Worm (Caenorhabditis elegans) whole organism, mixed stage, embryonic: ENCODE results near the gene F56D3.1.

Source experiments
- M03D4.4 ChIP-seq: sonication (generic microtip); optimal IDR thresholded peaks from 2 replicates; lab custom pipeline; 2017; ENCODE audit warnings: mild to moderate bottlenecking, missing genetic modification characterization, missing compliant biosample characterization
- bed-3 ChIP-seq: fragments of 200-800 bp; sonication (Bioruptor generic); optimal IDR thresholded peaks from 3 replicates; lab custom pipeline; 2018; ENCODE audit warnings: mild to moderate bottlenecking, missing genetic modification characterization, moderate library complexity, missing compliant biosample characterization
- blmp-1 ChIP-seq: fragments of 150-350 bp; optimal IDR thresholded peaks from 2 replicates; lab custom pipeline; 2014; ENCODE audit warnings: missing biosample characterization, missing genetic modification characterization
- ceh-39 ChIP-seq: fragments of 150-350 bp; optimal IDR thresholded peaks from 2 replicates; lab custom pipeline; 2014; ENCODE audit warnings: missing biosample characterization, missing genetic modification characterization
- ceh-43 ChIP-seq: fragments of 200-800 bp; sonication (Bioruptor generic); optimal IDR thresholded peaks from 2 replicates; lab custom pipeline; 2018; ENCODE audit warnings: mild to moderate bottlenecking, missing genetic modification characterization, moderate library complexity, missing compliant biosample characterization
- ces-1 ChIP-seq: fragments of 150-350 bp; optimal IDR thresholded peaks from 2 replicates; lab custom pipeline; 2014; ENCODE audit warnings: missing biosample characterization, missing genetic modification reagents, missing genetic modification characterization
- cnd-1 ChIP-seq: fragments of 200-800 bp; sonication (Bioruptor generic); optimal IDR thresholded peaks from 2 replicates; lab custom pipeline; 2018; ENCODE audit warnings: mild to moderate bottlenecking, missing genetic modification characterization, missing compliant biosample characterization
- drap-1 ChIP-seq: fragments of 200-800 bp; sonication (Bioruptor generic); optimal IDR thresholded peaks from 3 replicates; lab custom pipeline; 2018; ENCODE audit warnings: mild to moderate bottlenecking, missing genetic modification characterization, missing compliant biosample characterization
- elt-1 ChIP-seq: sonication (generic microtip); optimal IDR thresholded peaks from 2 replicates; lab custom pipeline; 2017; ENCODE audit warnings: missing genetic modification characterization, mild to moderate bottlenecking, missing compliant biosample characterization, antibody characterized with exemption, moderate library complexity, borderline replicate concordance; ENCODE audit not compliant: insufficient read depth
- ham-2 ChIP-seq: fragments of 200-800 bp; sonication (Bioruptor generic); optimal IDR thresholded peaks from 2 replicates; lab custom pipeline; 2018; ENCODE audit warnings: mild to moderate bottlenecking, missing genetic modification characterization, missing compliant biosample characterization
- hlh-1 ChIP-seq: fragments of 150-350 bp; optimal IDR thresholded peaks from 2 replicates; lab custom pipeline; 2014; ENCODE audit warnings: missing biosample characterization, missing genetic modification reagents, missing genetic modification characterization
- lin-13 ChIP-seq: fragments of 150-350 bp; optimal IDR thresholded peaks from 2 replicates; lab custom pipeline; 2014; ENCODE audit warnings: missing biosample characterization, missing genetic modification characterization
- lin-32 ChIP-seq: fragments of 200-800 bp; sonication (Bioruptor generic); optimal IDR thresholded peaks from 2 replicates; lab custom pipeline; 2018; ENCODE audit warnings: mild to moderate bottlenecking, missing genetic modification characterization, missing compliant biosample characterization
- lsy-2 ChIP-seq: fragments of 150-350 bp; optimal IDR thresholded peaks from 2 replicates; lab custom pipeline; 2014; ENCODE audit warnings: missing biosample characterization, missing genetic modification characterization
- mab-5 ChIP-seq: fragments of 150-350 bp; optimal IDR thresholded peaks from 2 replicates; lab custom pipeline; 2014; ENCODE audit warnings: missing biosample characterization, missing genetic modification characterization
- mep-1 ChIP-seq: fragments of 150-350 bp; optimal IDR thresholded peaks from 2 replicates; lab custom pipeline; 2017; ENCODE audit warnings: missing biosample characterization, missing genetic modification reagents, missing genetic modification characterization, inconsistent platforms
- mls-2 ChIP-seq: sonication (generic microtip); optimal IDR thresholded peaks from 2 replicates; lab custom pipeline; 2016; ENCODE audit warnings: mild to moderate bottlenecking, missing genetic modification characterization, moderate library complexity, missing compliant biosample characterization
- nhr-12 ChIP-seq: fragments of 150-350 bp; optimal IDR thresholded peaks from 2 replicates; lab custom pipeline; 2014; ENCODE audit warnings: missing biosample characterization, missing genetic modification characterization
- nhr-2 ChIP-seq: fragments of 150-350 bp; optimal IDR thresholded peaks from 2 replicates; lab custom pipeline; 2014; ENCODE audit warnings: missing biosample characterization, missing genetic modification characterization
- nhr-237 ChIP-seq: fragments of 150-350 bp; optimal IDR thresholded peaks from 2 replicates; lab custom pipeline; 2014; ENCODE audit warnings: missing biosample characterization, missing genetic modification characterization
- nhr-28 ChIP-seq: fragments of 150-350 bp; optimal IDR thresholded peaks from 2 replicates; lab custom pipeline; 2014; ENCODE audit warnings: missing biosample characterization, missing genetic modification characterization
- pha-4 ChIP-seq: fragments of 150-350 bp; optimal IDR thresholded peaks from 2 replicates; lab custom pipeline; 2018; ENCODE audit warnings: missing biosample characterization, missing genetic modification reagents, missing genetic modification characterization
- sem-2 ChIP-seq: fragments of 200-800 bp; sonication (Bioruptor generic); optimal IDR thresholded peaks from 2 replicates; lab custom pipeline; 2018; ENCODE audit warnings: mild to moderate bottlenecking, missing genetic modification characterization, missing compliant biosample characterization
- sptf-1 ChIP-seq: sonication (generic microtip); optimal IDR thresholded peaks from 2 replicates; lab custom pipeline; 2017; ENCODE audit warnings: mild to moderate bottlenecking, missing genetic modification characterization, moderate library complexity, missing compliant biosample characterization
- tbx-8 ChIP-seq: fragments of 200-800 bp; sonication (Bioruptor generic); optimal IDR thresholded peaks from 2 replicates; lab custom pipeline; 2018; ENCODE audit warnings: mild to moderate bottlenecking, missing genetic modification characterization, moderate library complexity, missing compliant biosample characterization
- unc-120 ChIP-seq: sonication (generic microtip); optimal IDR thresholded peaks from 2 replicates; lab custom pipeline; 2017; ENCODE audit warnings: missing genetic modification characterization, missing compliant biosample characterization; ENCODE audit not compliant: poor library complexity, severe bottlenecking
- unc-39 ChIP-seq: fragments of 150-350 bp; optimal IDR thresholded peaks from 2 replicates; lab custom pipeline; 2014; ENCODE audit warnings: missing biosample characterization, missing genetic modification characterization
- unc-62 ChIP-seq: fragments of 150-350 bp; optimal IDR thresholded peaks from 2 replicates; lab custom pipeline; 2014; ENCODE audit warnings: missing biosample characterization, missing genetic modification reagents, missing genetic modification characterization
- zip-8 ChIP-seq: fragments of 150-350 bp; optimal IDR thresholded peaks from 2 replicates; lab custom pipeline; 2014; ENCODE audit warnings: missing biosample characterization, missing genetic modification characterization
- ztf-11 ChIP-seq: fragments of 150-350 bp; optimal IDR thresholded peaks from 2 replicates; lab custom pipeline; 2014; ENCODE audit warnings: missing biosample characterization, missing genetic modification characterization

Gene F56D3.1

ce11 chrII:4146039-4146438 is at the start of gene F56D3.1:
Gene F56D3.1, plus strand, starts transcription at chrII:4146339.
- TF ChIP-seq mls-2 (tag; lab: Kevin White, UChicago) (no peak), M03D4.4 (tag; lab: Kevin White, UChicago) (no peak), hlh-1 (tag; lab: Kevin White, UChicago) (no peak), sem-2 (no peak), unc-39 (no peak)

- TF ChIP-seq ceh-43 = peak; percentile 0
- TF ChIP-seq ham-2 (GFP tag; lab: Kevin White, UChicago) = peak; percentile 78
- TF ChIP-seq unc-62 = peak; percentile 33
- no peak for TF ChIP-seq ces-1 (GFP tag; lab: Kevin White, UChicago)
- no peak for TF ChIP-seq cnd-1 (tag; lab: Kevin White, UChicago)
Observed at ce11 chrII:4098759-4099158, 47.4 kb upstream of the F56D3.1 start.

- TF ChIP-seq mls-2 (tag; lab: Kevin White, UChicago) (no peak), zip-8 (tag; lab: Kevin White, UChicago) (no peak), tbx-8 (no peak), sptf-1 (tag; lab: Kevin White, UChicago) (no peak), sem-2 (no peak), cnd-1 (tag; lab: Kevin White, UChicago) (no peak), lin-32 (GFP tag; lab: Kevin White, UChicago) (no peak), lin-13 (tag; lab: Kevin White, UChicago) (no peak), nhr-28 (no peak), pha-4 (tag; lab: Kevin White, UChicago) (no peak), unc-62 (no peak), drap-1 (GFP tag; lab: Kevin White, UChicago) (no peak), nhr-237 (tag; lab: Kevin White, UChicago) (no peak), ceh-43 (no peak), M03D4.4 (tag; lab: Kevin White, UChicago) (no peak), ham-2 (GFP tag; lab: Kevin White, UChicago) (no peak), unc-39 (no peak), ces-1 (GFP tag; lab: Kevin White, UChicago) (no peak)
Observed at ce11 chrII:4100485-4100884, 45.7 kb upstream of the F56D3.1 start, which contains the start of gene rhgf-2. Gene rhgf-2, plus strand, starts transcription at chrII:4100785.

ce11 chrII:4102723-4103122 is 43.4 kb upstream of the F56D3.1 start:
- TF ChIP-seq elt-1 (tag; lab: Kevin White, UChicago) = peak; percentile 14
- no peak for TF ChIP-seq nhr-2 (tag; lab: Kevin White, UChicago)

- TF ChIP-seq tbx-8 (no peak), ces-1 (GFP tag; lab: Kevin White, UChicago) (peak; percentile 29)
- TF ChIP-seq, all 35 proteins: peak for 1
Observed at ce11 chrII:4107196-4107595, 38.9 kb upstream of the F56D3.1 start.

- TF ChIP-seq ham-2 (GFP tag; lab: Kevin White, UChicago) (no peak), zip-8 (tag; lab: Kevin White, UChicago) (no peak), nhr-28 (no peak), ztf-11 (no peak), ces-1 (GFP tag; lab: Kevin White, UChicago) (no peak), lin-32 (GFP tag; lab: Kevin White, UChicago) (no peak), nhr-237 (tag; lab: Kevin White, UChicago) (no peak), sem-2 (no peak), mep-1 (no peak), unc-62 (no peak), ceh-39 (tag; lab: Kevin White, UChicago) (no peak), bed-3 (no peak), elt-1 (tag; lab: Kevin White, UChicago) (no peak)
Observed at ce11 chrII:4118508-4118907, 27.6 kb upstream of the F56D3.1 start.

ce11 chrII:4122899-4123298 is 23.2 kb upstream of the F56D3.1 start:
- TF ChIP-seq hlh-1 (tag; lab: Kevin White, UChicago) (no peak), unc-39 (no peak), cnd-1 (tag; lab: Kevin White, UChicago) (no peak), unc-120 (tag; lab: Kevin White, UChicago) (no peak), blmp-1 (tag; lab: Kevin White, UChicago) (no peak), mls-2 (tag; lab: Kevin White, UChicago) (no peak), ces-1 (GFP tag; lab: Kevin White, UChicago) (no peak), elt-1 (tag; lab: Kevin White, UChicago) (no peak), lsy-2 (no peak), mab-5 (tag; lab: Kevin White, UChicago) (no peak), ztf-11 (no peak), nhr-12 (tag; lab: Kevin White, UChicago) (no peak), nhr-28 (no peak), sptf-1 (tag; lab: Kevin White, UChicago) (no peak), ham-2 (GFP tag; lab: Kevin White, UChicago) (no peak), drap-1 (GFP tag; lab: Kevin White, UChicago) (no peak), lin-13 (tag; lab: Kevin White, UChicago) (no peak), M03D4.4 (tag; lab: Kevin White, UChicago) (no peak), sem-2 (no peak)
